Worm (Caenorhabditis elegans) whole organism, L2 larva: Measurements from ENCODE around the gene ceh-16.

Source experiments
- alr-1 ChIP-seq: fragments of 150-350 bp; optimal IDR thresholded peaks from 2 replicates; lab custom pipeline; 2014; ENCODE audit warnings: missing biosample characterization, missing genetic modification characterization
- aly-2 ChIP-seq: fragments of 150-350 bp; optimal IDR thresholded peaks from 2 replicates; lab custom pipeline; 2014; ENCODE audit warnings: missing biosample characterization, missing genetic modification characterization
- dmd-4 ChIP-seq: sonication (generic microtip); optimal IDR thresholded peaks from 2 replicates; lab custom pipeline; 2017; ENCODE audit warnings: missing biosample characterization, missing genetic modification characterization
- elt-1 ChIP-seq: fragments of 150-350 bp; optimal IDR thresholded peaks from 2 replicates; lab custom pipeline; 2014; ENCODE audit warnings: missing biosample characterization, missing genetic modification characterization
- elt-3 ChIP-seq: sonication (generic microtip); optimal IDR thresholded peaks from 2 replicates; lab custom pipeline; 2017; ENCODE audit warnings: missing biosample characterization, missing genetic modification characterization
- fos-1 ChIP-seq: fragments of 150-350 bp; optimal IDR thresholded peaks from 2 replicates; lab custom pipeline; 2014; ENCODE audit warnings: missing biosample characterization, missing genetic modification characterization
- lsy-2 ChIP-seq, 2 experiments: fragments of 150-350 bp in 1 of 2; sonication (generic microtip) in 1 of 2; optimal IDR thresholded peaks; 2 replicates each; lab custom pipeline; 2014 to 2017; ENCODE audit warnings: missing biosample characterization in 2 of 2, missing genetic modification characterization in 2 of 2
- nhr-10 ChIP-seq: sonication (generic microtip); optimal IDR thresholded peaks from 2 replicates; lab custom pipeline; 2017; ENCODE audit warnings: missing biosample characterization, missing genetic modification characterization
- nhr-11 ChIP-seq: fragments of 150-350 bp; optimal IDR thresholded peaks from 2 replicates; lab custom pipeline; 2014; ENCODE audit warnings: missing biosample characterization, missing genetic modification characterization
- nhr-12 ChIP-seq: fragments of 150-350 bp; optimal IDR thresholded peaks from 2 replicates; lab custom pipeline; 2014; ENCODE audit warnings: missing biosample characterization, missing genetic modification characterization
- nhr-237 ChIP-seq: fragments of 150-350 bp; optimal IDR thresholded peaks from 2 replicates; lab custom pipeline; 2014; ENCODE audit warnings: missing biosample characterization, missing genetic modification characterization
- nhr-77 ChIP-seq: fragments of 150-350 bp; optimal IDR thresholded peaks from 2 replicates; lab custom pipeline; 2014; ENCODE audit warnings: missing biosample characterization, missing genetic modification characterization
- snpc-4 ChIP-seq: fragments of 150-350 bp; optimal IDR thresholded peaks from 2 replicates; lab custom pipeline; 2014; ENCODE audit warnings: missing biosample characterization, missing genetic modification characterization
- ztf-4 ChIP-seq: fragments of 150-350 bp; optimal IDR thresholded peaks from 2 replicates; lab custom pipeline; 2014; ENCODE audit warnings: missing biosample characterization, missing genetic modification characterization

ce11 chrIII:8622435-8622834 lies at the start of gene ceh-16:
- no peak for TF ChIP-seq nhr-237 (tag; lab: Kevin White, UChicago)
- no peak for TF ChIP-seq elt-1 (tag; lab: Kevin White, UChicago)
- no peak for TF ChIP-seq aly-2 (tag; lab: Kevin White, UChicago)
- no peak for TF ChIP-seq nhr-11 (tag; lab: Kevin White, UChicago)
- TF ChIP-seq ztf-4 (tag; lab: Kevin White, UChicago) = no peak
- TF ChIP-seq snpc-4 = no peak
- no peak for TF ChIP-seq nhr-77 (tag; lab: Kevin White, UChicago)
- TF ChIP-seq fos-1 = no peak
- TF ChIP-seq alr-1 (tag; lab: Kevin White, UChicago) = no peak
- TF ChIP-seq dmd-4 (tag; lab: Kevin White, UChicago) = no peak
- TF ChIP-seq elt-3 = no peak
- TF ChIP-seq nhr-10 (tag; lab: Kevin White, UChicago) = no peak
- TF ChIP-seq nhr-12 (tag; lab: Kevin White, UChicago) = no peak
- no peak for TF ChIP-seq lsy-2 (tag; optimal IDR thresholded peaks at IDR 0.05; lab: Kevin White, UChicago)
